Fruit fly (Drosophila melanogaster) whole organism, embryonic: ENCODE data around the gene CG31800.

Experiments used
- Antp ChIP-seq: fragments of 200-800 bp; sonication (Bioruptor generic); optimal IDR thresholded peaks from 3 replicates; lab custom pipeline; 2016; ENCODE audit warnings: missing biosample characterization, missing genetic modification characterization
- Asciz ChIP-seq: fragments of 200-800 bp; sonication (Bioruptor generic); optimal IDR thresholded peaks from 2 replicates; lab custom pipeline; 2017; ENCODE audit warnings: missing biosample characterization, mild to moderate bottlenecking, missing genetic modification characterization, missing genetic modification reagents
- CG10321 ChIP-seq: fragments of 200-800 bp; sonication (Bioruptor generic); IDR thresholded peaks from 2 replicates; pipeline ENCODE4 v1.3.6; 2022; ENCODE audit warnings: missing biosample characterization, missing genetic modification characterization
- CG10565 ChIP-seq: fragments of 200-800 bp; sonication (Bioruptor generic); optimal IDR thresholded peaks from 3 replicates; lab custom pipeline; 2016; ENCODE audit warnings: missing biosample characterization, mild to moderate bottlenecking, missing genetic modification characterization
- CG10979 ChIP-seq: fragments of 200-800 bp; sonication (Bioruptor generic); optimal IDR thresholded peaks from 2 replicates; lab custom pipeline; 2018; ENCODE audit warnings: missing biosample characterization, mild to moderate bottlenecking, missing genetic modification characterization, moderate library complexity
- CG11504 ChIP-seq: fragments of 200-800 bp; sonication (Bioruptor generic); optimal IDR thresholded peaks from 3 replicates; lab custom pipeline; 2019; ENCODE audit warnings: missing biosample characterization, mild to moderate bottlenecking, missing genetic modification characterization, moderate library complexity
- CG12769 ChIP-seq: fragments of 200-800 bp; sonication (Bioruptor generic); optimal IDR thresholded peaks from 2 replicates; lab custom pipeline; 2019; ENCODE audit warnings: missing biosample characterization, mild to moderate bottlenecking, missing genetic modification characterization, moderate library complexity
- CG13123 ChIP-seq: fragments of 200-800 bp; sonication (Bioruptor generic); optimal IDR thresholded peaks from 2 replicates; lab custom pipeline; 2016; ENCODE audit warnings: missing biosample characterization, missing genetic modification characterization
- CG13894 ChIP-seq: fragments of 200-800 bp; sonication (Bioruptor generic); optimal IDR thresholded peaks from 3 replicates; lab custom pipeline; 2018; ENCODE audit warnings: missing biosample characterization, mild to moderate bottlenecking, missing genetic modification characterization, moderate library complexity
- CG14050 ChIP-seq: fragments of 200-800 bp; sonication (Bioruptor generic); IDR thresholded peaks from 3 replicates; pipeline ENCODE4 v1.3.6; 2022; ENCODE audit warnings: missing biosample characterization, missing genetic modification characterization
- CG17186 ChIP-seq: fragments of 200-800 bp; sonication (Bioruptor generic); optimal IDR thresholded peaks from 3 replicates; lab custom pipeline; 2017; ENCODE audit warnings: missing biosample characterization, missing genetic modification reagents, missing genetic modification characterization
- CG17802 ChIP-seq: fragments of 200-800 bp; sonication (Bioruptor generic); optimal IDR thresholded peaks from 2 replicates; lab custom pipeline; 2018; ENCODE audit warnings: missing biosample characterization, mild to moderate bottlenecking, missing genetic modification characterization, moderate library complexity
- CG18262 ChIP-seq: fragments of 200-800 bp; optimal IDR thresholded peaks from 3 replicates; lab custom pipeline; 2019; ENCODE audit warnings: missing biosample characterization, mild to moderate bottlenecking, missing genetic modification characterization, moderate library complexity
- CG18599 ChIP-seq: fragments of 200-800 bp; sonication (Bioruptor generic); optimal IDR thresholded peaks from 3 replicates; lab custom pipeline; 2017; ENCODE audit warnings: missing biosample characterization, missing genetic modification characterization, mild to moderate bottlenecking, moderate library complexity, missing genetic modification reagents
- CG2875 ChIP-seq: fragments of 200-800 bp; sonication (Bioruptor generic); optimal IDR thresholded peaks from 2 replicates; lab custom pipeline; 2017; ENCODE audit warnings: missing biosample characterization, mild to moderate bottlenecking, missing genetic modification characterization, missing genetic modification reagents
- CG30431 ChIP-seq: fragments of 200-800 bp; sonication (Bioruptor generic); optimal IDR thresholded peaks from 2 replicates; lab custom pipeline; 2017; ENCODE audit warnings: missing biosample characterization, missing genetic modification characterization
- CG3065 ChIP-seq: fragments of 200-800 bp; sonication (Bioruptor generic); optimal IDR thresholded peaks from 2 replicates; lab custom pipeline; 2016; ENCODE audit warnings: missing biosample characterization, missing genetic modification characterization
- CG33213 ChIP-seq: fragments of 200-800 bp; sonication (Bioruptor generic); optimal IDR thresholded peaks from 3 replicates; lab custom pipeline; 2016; ENCODE audit warnings: missing biosample characterization, missing genetic modification characterization
- CG3407 ChIP-seq: fragments of 200-800 bp; sonication (Bioruptor generic); optimal IDR thresholded peaks from 2 replicates; lab custom pipeline; 2018; ENCODE audit warnings: missing biosample characterization, mild to moderate bottlenecking, missing genetic modification characterization
- CG8290 ChIP-seq, 3 experiments: fragments of 200-800 bp; sonication (Bioruptor generic); optimal IDR thresholded peaks; 2 replicates each; lab custom pipeline; 2016 to 2019; ENCODE audit warnings: missing biosample characterization in 3 of 3, missing genetic modification characterization in 3 of 3, mild to moderate bottlenecking in 2 of 3, moderate library complexity in 1 of 3
- D19A ChIP-seq: fragments of 200-800 bp; optimal IDR thresholded peaks from 3 replicates; lab custom pipeline; 2019; ENCODE audit warnings: missing biosample characterization, mild to moderate bottlenecking, missing genetic modification characterization, moderate library complexity
- HHEX ChIP-seq: fragments of 200-800 bp; sonication (Bioruptor generic); optimal IDR thresholded peaks from 3 replicates; lab custom pipeline; 2017; ENCODE audit warnings: missing biosample characterization, mild to moderate bottlenecking, missing genetic modification characterization, missing genetic modification reagents
- HmgZ ChIP-seq: fragments of 200-800 bp; sonication (Bioruptor generic); optimal IDR thresholded peaks from 2 replicates; lab custom pipeline; 2018; ENCODE audit warnings: missing biosample characterization, mild to moderate bottlenecking, missing genetic modification characterization
- Hr3 ChIP-seq: fragments of 200-800 bp; sonication (Bioruptor generic); optimal IDR thresholded peaks from 3 replicates; lab custom pipeline; 2016; ENCODE audit warnings: missing biosample characterization, missing genetic modification characterization
- Hr78 ChIP-seq, 2 experiments: fragments of 200-800 bp in 1 of 2; fragments of >200 bp in 1 of 2; sonication (Bioruptor generic) in 1 of 2; optimal IDR thresholded peaks; 2 replicates each; lab custom pipeline; 2017 to 2019; ENCODE audit warnings: missing biosample characterization in 2 of 2, missing genetic modification characterization in 2 of 2, mild to moderate bottlenecking in 1 of 2, moderate library complexity in 1 of 2
- Kr ChIP-seq: fragments of 200-800 bp; sonication (Bioruptor generic); optimal IDR thresholded peaks from 2 replicates; lab custom pipeline; 2017; ENCODE audit warnings: missing biosample characterization, mild to moderate bottlenecking, missing genetic modification characterization
- NK7.1 ChIP-seq: fragments of 200-800 bp; sonication (Bioruptor generic); optimal IDR thresholded peaks from 3 replicates; lab custom pipeline; 2016; ENCODE audit warnings: missing biosample characterization, missing genetic modification characterization
- Nf-YA ChIP-seq: fragments of 200-800 bp; sonication (Bioruptor generic); IDR thresholded peaks from 2 replicates; pipeline ENCODE4 v1.3.6; 2022; ENCODE audit warnings: missing biosample characterization, missing genetic modification characterization
- Ptx1 ChIP-seq: fragments of 200-800 bp; sonication (Bioruptor generic); IDR thresholded peaks from 2 replicates; pipeline ENCODE4 v1.3.6; 2022; ENCODE audit warnings: missing biosample characterization, missing genetic modification characterization
- Xbp1 ChIP-seq: fragments of 200-800 bp; sonication (Bioruptor generic); optimal IDR thresholded peaks from 3 replicates; lab custom pipeline; 2016; ENCODE audit warnings: missing biosample characterization, mild to moderate bottlenecking, missing genetic modification characterization
- ara ChIP-seq: fragments of 200-800 bp; sonication (Bioruptor generic); IDR thresholded peaks from 2 replicates; pipeline ENCODE4 v1.3.6; 2022; ENCODE audit warnings: missing biosample characterization, missing genetic modification characterization
- az2 ChIP-seq: fragments of 200-800 bp; sonication (Bioruptor generic); optimal IDR thresholded peaks from 3 replicates; lab custom pipeline; 2016; ENCODE audit warnings: missing biosample characterization, missing genetic modification characterization
- bbx ChIP-seq: fragments of 200-800 bp; sonication (Bioruptor generic); IDR thresholded peaks from 2 replicates; pipeline ENCODE4 v1.3.6; 2022; ENCODE audit warnings: missing biosample characterization, missing genetic modification characterization; ENCODE audit not compliant: partially characterized antibody
- bcd ChIP-seq: fragments of 200-800 bp; sonication (Bioruptor generic); optimal IDR thresholded peaks from 2 replicates; lab custom pipeline; 2017; ENCODE audit warnings: missing biosample characterization, mild to moderate bottlenecking, missing genetic modification characterization
- da ChIP-seq: fragments of 200-800 bp; sonication (Bioruptor generic); optimal IDR thresholded peaks from 2 replicates; lab custom pipeline; 2016; ENCODE audit warnings: missing biosample characterization, missing genetic modification characterization
- dmrt99B ChIP-seq: fragments of 200-800 bp; sonication (Bioruptor generic); optimal IDR thresholded peaks from 2 replicates; lab custom pipeline; 2018; ENCODE audit warnings: missing biosample characterization, mild to moderate bottlenecking, missing genetic modification characterization, moderate library complexity
- ems ChIP-seq: fragments of 200-800 bp; sonication (Bioruptor generic); optimal IDR thresholded peaks from 3 replicates; lab custom pipeline; 2016; ENCODE audit warnings: missing biosample characterization, missing genetic modification characterization
- eyg ChIP-seq: fragments of 200-800 bp; sonication (Bioruptor generic); optimal IDR thresholded peaks from 3 replicates; lab custom pipeline; 2016; ENCODE audit warnings: missing biosample characterization, missing genetic modification characterization
- fd96Cb ChIP-seq: fragments of 200-800 bp; sonication (Bioruptor generic); optimal IDR thresholded peaks from 2 replicates; lab custom pipeline; 2018; ENCODE audit warnings: missing biosample characterization, mild to moderate bottlenecking, missing genetic modification characterization, moderate library complexity
- gem ChIP-seq: fragments of 200-800 bp; sonication (Bioruptor generic); optimal IDR thresholded peaks from 2 replicates; lab custom pipeline; 2019; ENCODE audit warnings: missing biosample characterization, mild to moderate bottlenecking, missing genetic modification characterization, moderate library complexity
- grau ChIP-seq: fragments of 200-800 bp; optimal IDR thresholded peaks from 3 replicates; lab custom pipeline; 2019; ENCODE audit warnings: missing biosample characterization, mild to moderate bottlenecking, missing genetic modification characterization, moderate library complexity
- gsb-n ChIP-seq: fragments of 200-800 bp; sonication (Bioruptor generic); optimal IDR thresholded peaks from 3 replicates; lab custom pipeline; 2018; ENCODE audit warnings: missing biosample characterization, mild to moderate bottlenecking, missing genetic modification characterization
- her ChIP-seq: fragments of 200-800 bp; sonication (Bioruptor generic); optimal IDR thresholded peaks from 2 replicates; lab custom pipeline; 2016; ENCODE audit warnings: missing biosample characterization, missing genetic modification characterization
- ind ChIP-seq: fragments of 200-800 bp; sonication (Bioruptor generic); optimal IDR thresholded peaks from 3 replicates; lab custom pipeline; 2016; ENCODE audit warnings: missing biosample characterization, missing genetic modification characterization
- lola ChIP-seq, 3 experiments: fragments of >200 bp in 2 of 3; fragments of 200-800 bp in 1 of 3; sonication (Bioruptor generic) in 1 of 3; optimal IDR thresholded peaks; 2 replicates each; lab custom pipeline; 2017 to 2019; ENCODE audit warnings: missing biosample characterization in 3 of 3, missing genetic modification characterization in 3 of 3, mild to moderate bottlenecking in 1 of 3, moderate library complexity in 1 of 3
- nau ChIP-seq: fragments of 200-800 bp; sonication (Bioruptor generic); optimal IDR thresholded peaks from 3 replicates; lab custom pipeline; 2017; ENCODE audit warnings: missing biosample characterization, mild to moderate bottlenecking, missing genetic modification characterization, missing genetic modification reagents
- ro ChIP-seq: fragments of 200-800 bp; sonication (Bioruptor generic); IDR thresholded peaks from 2 replicates; pipeline ENCODE4 v1.3.6; 2022; ENCODE audit warnings: missing biosample characterization, missing genetic modification characterization
- sim ChIP-seq: fragments of 200-800 bp; sonication (Bioruptor generic); IDR thresholded peaks from 2 replicates; pipeline ENCODE4 v1.3.6; 2022; ENCODE audit warnings: missing biosample characterization, missing genetic modification characterization
- unc-4 ChIP-seq: fragments of 200-800 bp; sonication (Bioruptor generic); IDR thresholded peaks from 2 replicates; pipeline ENCODE4 v1.3.6; 2022; ENCODE audit warnings: missing biosample characterization, missing genetic modification characterization; ENCODE audit not compliant: partially characterized antibody
- zfh2 ChIP-seq: fragments of 200-800 bp; sonication (Bioruptor generic); optimal IDR thresholded peaks from 2 replicates; lab custom pipeline; 2016; ENCODE audit warnings: missing biosample characterization, missing genetic modification characterization

CG31800 gene

dm6 chr2L:19019160-19019592 is 15.2 kb downstream of the CG31800 start (continued):
- TF ChIP-seq CG14050, result no peak
- no peak for TF ChIP-seq nau (GFP tag; lab: Kevin White, UChicago)
- no peak for TF ChIP-seq HmgZ (tag; lab: Kevin White, UChicago)
- TF ChIP-seq grau (tag; lab: Kevin White, UChicago), result peak; percentile 27
- TF ChIP-seq Kr, result no peak
- no peak for TF ChIP-seq CG8290 (GFP tag; optimal IDR thresholded peaks at IDR 0.05; lab: Kevin White, UChicago)
- no peak for TF ChIP-seq CG8290 (tag; optimal IDR thresholded peaks at IDR 0.05; lab: Kevin White, UChicago)
- TF ChIP-seq lola (GFP tag; optimal IDR thresholded peaks at IDR 0.05; lab: Kevin White, UChicago), result peak in 1 of 3 experiments; percentile 15
- TF ChIP-seq CG17802 (tag; lab: Kevin White, UChicago), result no peak
- no peak for TF ChIP-seq unc-4 (GFP tag; lab: Robert Waterston, UW)
- TF ChIP-seq Xbp1 (GFP tag; lab: Kevin White, UChicago), result peak; percentile 9
- no peak for TF ChIP-seq CG10321 (GFP tag; lab: Robert Waterston, UW)
- peak; percentile 15 for TF ChIP-seq fd96Cb (tag; lab: Kevin White, UChicago)
- TF ChIP-seq CG12769 (tag; lab: Kevin White, UChicago), result peak; percentile 3
- no peak for TF ChIP-seq CG2875 (GFP tag; lab: Kevin White, UChicago)
- peak; percentile 51 for TF ChIP-seq gem (tag; lab: Kevin White, UChicago)
- no peak for TF ChIP-seq ro (GFP tag; lab: Robert Waterston, UW)
- TF ChIP-seq CG3065 (GFP tag; lab: Kevin White, UChicago), result no peak
- no peak for TF ChIP-seq eyg (GFP tag; lab: Kevin White, UChicago)
- no peak for TF ChIP-seq CG3407 (GFP tag; lab: Kevin White, UChicago)
- peak; percentile 13 for TF ChIP-seq zfh2 (GFP tag; lab: Kevin White, UChicago)
- TF ChIP-seq CG11504 (tag; lab: Kevin White, UChicago), result peak; percentile 65
- no peak for TF ChIP-seq D19A
- TF ChIP-seq Nf-YA (GFP tag; lab: Robert Waterston, UW), result no peak
- no peak for TF ChIP-seq CG13894
- TF ChIP-seq Antp (GFP tag; lab: Kevin White, UChicago), result no peak
- no peak for TF ChIP-seq CG10565
- TF ChIP-seq bbx, result no peak
- TF ChIP-seq gsb-n (tag; lab: Kevin White, UChicago), result no peak
- peak; percentile 52 for TF ChIP-seq CG18262 (tag; lab: Kevin White, UChicago)
- TF ChIP-seq her, result no peak
- peak; percentile 61 for TF ChIP-seq CG18599
- TF ChIP-seq CG13123 (GFP tag; lab: Kevin White, UChicago), result no peak
- TF ChIP-seq NK7.1, result no peak
- peak; percentile 44; the same call in 1 of the 2 replicates for TF ChIP-seq Ptx1 (GFP tag; lab: Robert Waterston, UW)
- peak; percentile 15 for TF ChIP-seq bcd
- no peak for TF ChIP-seq Hr78 (GFP tag; optimal IDR thresholded peaks at IDR 0.05; lab: Kevin White, UChicago)
- no peak for TF ChIP-seq da
- peak; percentile 12 for TF ChIP-seq Hr3 (GFP tag; lab: Kevin White, UChicago)
- no peak for TF ChIP-seq ara
- TF ChIP-seq HHEX (GFP tag; lab: Kevin White, UChicago), result peak; percentile 52
- peak; percentile 25 for TF ChIP-seq ind (GFP tag; lab: Kevin White, UChicago)
- no peak for TF ChIP-seq sim (GFP tag; lab: Robert Waterston, UW)
- peak; percentile 5 for TF ChIP-seq Asciz (GFP tag; lab: Kevin White, UChicago)
- peak; percentile 55 for TF ChIP-seq dmrt99B (tag; lab: Kevin White, UChicago)
- TF ChIP-seq az2 (GFP tag; lab: Kevin White, UChicago), result no peak
- TF ChIP-seq ems, result no peak
- peak; percentile 22 for TF ChIP-seq CG10979
- no peak for TF ChIP-seq CG33213 (GFP tag; lab: Kevin White, UChicago)
- TF ChIP-seq CG30431, result no peak
- no peak for TF ChIP-seq CG17186 (GFP tag; lab: Kevin White, UChicago)
